Worm (Caenorhabditis elegans) whole organism, young adult: ENCODE measurements around the gene sup-9.

ENCODE experiments used
- F57C9.4 ChIP-seq: sonication (generic microtip); optimal IDR thresholded peaks from 2 replicates; lab custom pipeline; 2017; ENCODE audit warnings: mild to moderate bottlenecking, missing genetic modification characterization, missing compliant biosample characterization
- ets-4 ChIP-seq: fragments of 200-800 bp; sonication (Bioruptor generic); optimal IDR thresholded peaks from 2 replicates; lab custom pipeline; 2018; ENCODE audit warnings: mild to moderate bottlenecking, missing genetic modification characterization, missing compliant biosample characterization
- lin-35 ChIP-seq, 3 experiments: fragments of 150-350 bp in 2 of 3; sonication (generic microtip) in 1 of 3; optimal IDR thresholded peaks; 2 replicates each; lab custom pipeline; 2014 to 2018; ENCODE audit warnings: missing biosample characterization in 3 of 3, missing genetic modification characterization in 3 of 3, missing genetic modification reagents in 3 of 3
- sdz-38 ChIP-seq: sonication (generic microtip); optimal IDR thresholded peaks from 2 replicates; lab custom pipeline; 2016; ENCODE audit warnings: missing genotype, missing genetic modification characterization, missing compliant biosample characterization
- ztf-28 ChIP-seq: fragments of 200-800 bp; sonication (Bioruptor generic); IDR thresholded peaks from 2 replicates; pipeline ENCODE4 v1.3.6; 2022; ENCODE audit warnings: missing genetic modification reagents, missing genetic modification characterization, missing compliant biosample characterization

DNA sequence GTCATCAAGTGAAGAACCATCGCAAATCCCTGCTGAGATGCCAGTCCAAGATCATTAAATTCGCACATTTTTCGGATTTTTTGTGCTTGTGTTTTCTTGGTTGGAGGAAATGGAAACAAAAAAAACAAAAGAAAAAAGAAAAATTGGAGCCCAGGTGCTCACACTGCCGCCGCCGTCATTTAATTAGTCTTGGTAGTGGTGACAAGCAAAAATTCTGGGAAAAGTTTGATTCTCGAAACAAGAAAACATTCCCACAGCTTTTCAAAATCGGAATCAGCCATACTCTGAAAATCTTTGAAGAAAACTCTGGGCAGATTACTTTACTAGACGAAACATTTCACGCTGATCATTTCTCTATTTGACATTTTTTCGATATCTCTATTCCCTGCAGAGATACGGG lies 18.4 kb upstream of the sup-9 start, which contains the start of gene srh-128:
- TF ChIP-seq sdz-38 (no peak), ztf-28 (no peak), ets-4 (GFP tag; lab: Kevin White, UChicago) (no peak), F57C9.4 (tag; lab: Kevin White, UChicago) (no peak), lin-35 (GFP tag; optimal IDR thresholded peaks at IDR 0.05; lab: Kevin White, UChicago) (no peak)
